Fruit fly (Drosophila melanogaster): ENCODE results near the gene RfC3.

RfC3 gene

dm6 chr2L:10435606-10436160, 16.7 kb downstream of the RfC3 start, which contains the start of the genes TBC1D16 and holn1:
TSS of gene TBC1D16 (minus strand) at chr2L:10435656.
TSS of gene holn1 (plus strand) at chr2L:10435995.
- TF ChIP-seq fkh (GFP tag; optimal IDR thresholded peaks at IDR 0.05) (peak; percentile 96), CG3032 (tag; optimal IDR thresholded peaks at IDR 0.05) (no peak)

- no peak for TF ChIP-seq CG11294 (GFP tag; IDR thresholded peaks at IDR 0.05)
- peak; percentile 36 for TF ChIP-seq esn (GFP tag; optimal IDR thresholded peaks at IDR 0.05)
- no peak for TF ChIP-seq net (GFP tag; optimal IDR thresholded peaks at IDR 0.05)
- TF ChIP-seq CG31627 (GFP tag; optimal IDR thresholded peaks at IDR 0.05): peak; percentile 8
- TF ChIP-seq fkh (GFP tag; optimal IDR thresholded peaks at IDR 0.05): peak; percentile 14
- no peak for TF ChIP-seq CG34406 (GFP tag; optimal IDR thresholded peaks at IDR 0.05)
- no peak for TF ChIP-seq CG10631 (GFP tag; optimal IDR thresholded peaks at IDR 0.05)
- no peak for TF ChIP-seq CG6808 (GFP tag; optimal IDR thresholded peaks at IDR 0.05)
These were observed 18.3 kb downstream of the RfC3 start, which contains the start of gene STUB1 for dm6 chr2L:10437317-10437716. TSS of gene STUB1 (plus strand) at chr2L:10437548.

DNA sequence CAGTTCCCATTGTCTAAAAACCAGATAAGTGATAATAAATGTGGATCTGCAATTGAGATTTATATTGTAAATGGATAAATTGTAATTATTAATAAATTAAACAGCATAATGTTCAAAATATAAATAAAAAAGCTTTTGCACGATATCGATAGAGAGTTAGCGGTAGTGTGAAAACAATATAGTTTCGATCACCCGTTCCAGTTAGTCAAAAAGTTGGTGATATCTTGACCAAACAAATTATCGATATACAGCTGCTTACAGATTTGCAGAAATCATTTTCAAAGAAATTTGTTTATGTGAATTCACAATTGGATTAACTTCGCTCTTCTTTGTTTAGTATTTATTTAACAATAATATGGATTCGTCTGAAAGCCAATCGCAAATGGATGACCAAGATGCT, 20.2 kb downstream of the RfC3 start, which contains the start of gene Nse4:
TSS of gene Nse4 (plus strand) at position 267 of the 400 bp plus-strand sequence.
- TF ChIP-seq dsx (GFP tag; optimal IDR thresholded peaks at IDR 0.05; ENCODE audit: poor library complexity, severe bottlenecking) (no peak), CG6792 (GFP tag; optimal IDR thresholded peaks at IDR 0.05) (no peak)

dm6 chr2L:10442048-10442790, 23.2 kb downstream of the RfC3 start, which contains the start of gene loh:
TSS of gene loh (plus strand) at chr2L:10442534.
- TF ChIP-seq esn (GFP tag; optimal IDR thresholded peaks at IDR 0.05) (peak; percentile 60), OdsH (GFP tag; optimal IDR thresholded peaks at IDR 0.05) (peak; percentile 50), spab (GFP tag; optimal IDR thresholded peaks at IDR 0.05) (no peak), Hr39 (GFP tag; optimal IDR thresholded peaks at IDR 0.05) (no peak), fkh (GFP tag; optimal IDR thresholded peaks at IDR 0.05) (no peak), Ets96B (tag; optimal IDR thresholded peaks at IDR 0.05) (no peak), CG11294 (GFP tag; IDR thresholded peaks at IDR 0.05) (no peak), CG3032 (tag; optimal IDR thresholded peaks at IDR 0.05) (peak; percentile 29), acj6 (GFP tag; optimal IDR thresholded peaks at IDR 0.05) (peak; percentile 40), CG15336 (GFP tag; IDR thresholded peaks at IDR 0.05) (no peak; the same call in 1 of the 2 replicates), fd85E (GFP tag; optimal IDR thresholded peaks at IDR 0.05) (no peak), Smox (GFP tag; optimal IDR thresholded peaks at IDR 0.05) (no peak), Blimp-1 (GFP tag; optimal IDR thresholded peaks at IDR 0.05) (peak; percentile 8), fd59A (GFP tag; optimal IDR thresholded peaks at IDR 0.05) (no peak), lz (GFP tag; optimal IDR thresholded peaks at IDR 0.05) (peak; percentile 1), Sox15 (GFP tag; optimal IDR thresholded peaks at IDR 0.05) (no peak), CG6792 (GFP tag; optimal IDR thresholded peaks at IDR 0.05) (peak; percentile 37), Gug (GFP tag; IDR thresholded peaks at IDR 0.05) (no peak), CG32006 (GFP tag; optimal IDR thresholded peaks at IDR 0.05) (no peak), salr (GFP tag; optimal IDR thresholded peaks at IDR 0.05) (no peak), Hr38 (GFP tag; optimal IDR thresholded peaks at IDR 0.05) (no peak), Lpt (GFP tag; optimal IDR thresholded peaks at IDR 0.05) (no peak), CG1621 (tag; optimal IDR thresholded peaks at IDR 0.05) (no peak), CG6808 (GFP tag; optimal IDR thresholded peaks at IDR 0.05) (no peak), Ets21C (GFP tag; optimal IDR thresholded peaks at IDR 0.05) (no peak), Eip78C (GFP tag) (peak; percentile 86), Hr4 (GFP tag; optimal IDR thresholded peaks at IDR 0.05) (peak; percentile 32), Met (GFP tag; optimal IDR thresholded peaks at IDR 0.05) (no peak), CG8119 (GFP tag; IDR thresholded peaks at IDR 0.05) (no peak), CG16779 (tag; optimal IDR thresholded peaks at IDR 0.05) (no peak), ss (GFP tag; optimal IDR thresholded peaks at IDR 0.05) (no peak), topi (GFP tag; optimal IDR thresholded peaks at IDR 0.05) (peak; percentile 35), CG11902 (GFP tag; optimal IDR thresholded peaks at IDR 0.05) (peak; percentile 13), CG31627 (GFP tag; optimal IDR thresholded peaks at IDR 0.05) (no peak), Sox102F (GFP tag; optimal IDR thresholded peaks at IDR 0.05) (no peak), CG10631 (GFP tag; optimal IDR thresholded peaks at IDR 0.05) (peak; percentile 49), achi (GFP tag; optimal IDR thresholded peaks at IDR 0.05) (no peak), eg (GFP tag; IDR thresholded peaks at IDR 0.05) (no peak)
